Fruit fly (Drosophila melanogaster) whole organism, wandering third instar larva: ENCODE measurements around the gene eIF3a.

ENCODE experiments used
- CrebA ChIP-seq: fragments of 200-800 bp; sonication (Bioruptor generic); optimal IDR thresholded peaks from 2 replicates; lab custom pipeline; 2016; ENCODE audit warnings: missing biosample characterization, mild to moderate bottlenecking, missing genetic modification characterization, borderline replicate concordance
- Dif ChIP-seq: fragments of 200-275, 200-300 bp; sonication (Bioruptor generic); optimal IDR thresholded peaks from 2 replicates; lab custom pipeline; 2018; ENCODE audit warnings: missing biosample characterization, missing genetic modification characterization; ENCODE audit not compliant: partially characterized antibody
- GATAd ChIP-seq: sonication (Bioruptor generic); optimal IDR thresholded peaks from 2 replicates; lab custom pipeline; 2016; ENCODE audit warnings: missing biosample characterization, missing genetic modification characterization
- Hnf4 ChIP-seq: fragments of 200-800 bp; sonication (Bioruptor generic); optimal IDR thresholded peaks from 2 replicates; lab custom pipeline; 2016; ENCODE audit warnings: missing biosample characterization, mild to moderate bottlenecking, missing genetic modification characterization
- Hr78 ChIP-seq: fragments of >200 bp; optimal IDR thresholded peaks from 2 replicates; lab custom pipeline; 2017; ENCODE audit warnings: missing biosample characterization, missing genetic modification characterization
- Jra ChIP-seq: sonication (Bioruptor generic); optimal IDR thresholded peaks from 2 replicates; lab custom pipeline; 2016; ENCODE audit warnings: missing biosample characterization, missing genetic modification characterization
- Myc ChIP-seq: fragments of >200 bp; optimal IDR thresholded peaks from 2 replicates; lab custom pipeline; 2017
- Rel ChIP-seq, 2 experiments: fragments of 200-800 bp; sonication (Bioruptor generic) in 1 of 2; optimal IDR thresholded peaks; 2 replicates in 1 of 2; 3 replicates in 1 of 2; lab custom pipeline; 2016 to 2019; ENCODE audit warnings: mild to moderate bottlenecking in 2 of 2, missing biosample characterization in 2 of 2, missing genetic modification characterization in 2 of 2, moderate library complexity in 1 of 2
- Sp1 ChIP-seq: fragments of 200-800 bp; sonication (Bioruptor generic); optimal IDR thresholded peaks from 3 replicates; lab custom pipeline; 2019; ENCODE audit warnings: missing biosample characterization, mild to moderate bottlenecking, missing genetic modification characterization, moderate library complexity
- Vsx2 ChIP-seq: fragments of 200-300, 225-300 bp; sonication (Bioruptor generic); optimal IDR thresholded peaks from 2 replicates; lab custom pipeline; 2018; ENCODE audit warnings: missing biosample characterization, missing genetic modification characterization; ENCODE audit not compliant: partially characterized antibody
- br ChIP-seq: fragments of 200-800 bp; sonication (Bioruptor generic); optimal IDR thresholded peaks from 2 replicates; lab custom pipeline; 2016; ENCODE audit warnings: missing biosample characterization, missing genetic modification characterization
- foxo ChIP-seq, 2 experiments: fragments of 200-800 bp; sonication (Bioruptor generic); optimal IDR thresholded peaks; 2 replicates in 1 of 2; 3 replicates in 1 of 2; lab custom pipeline; 2016 to 2017; ENCODE audit warnings: missing biosample characterization in 2 of 2, missing genetic modification characterization in 2 of 2
- fru ChIP-seq: fragments of 200-800 bp; sonication (Bioruptor generic); optimal IDR thresholded peaks from 3 replicates; lab custom pipeline; 2016; ENCODE audit warnings: missing biosample characterization, mild to moderate bottlenecking, missing genetic modification characterization
- h ChIP-seq: fragments of 200-800 bp; sonication (Bioruptor generic); optimal IDR thresholded peaks from 3 replicates; lab custom pipeline; 2016; ENCODE audit warnings: missing biosample characterization, mild to moderate bottlenecking, missing genetic modification characterization
- jim ChIP-seq: fragments of 175-275, 200-325 bp; sonication (Bioruptor generic); optimal IDR thresholded peaks from 2 replicates; lab custom pipeline; 2016; ENCODE audit warnings: missing biosample characterization, mild to moderate bottlenecking, missing genetic modification characterization
- lola ChIP-seq: fragments of >200 bp; optimal IDR thresholded peaks from 2 replicates; lab custom pipeline; 2017; ENCODE audit warnings: missing biosample characterization, missing genetic modification characterization
- pan ChIP-seq: fragments of >200 bp; optimal IDR thresholded peaks from 2 replicates; lab custom pipeline; 2017
- sage ChIP-seq: fragments of 200-800 bp; sonication (Bioruptor generic); optimal IDR thresholded peaks from 2 replicates; lab custom pipeline; 2016; ENCODE audit warnings: missing biosample characterization, mild to moderate bottlenecking, missing genetic modification characterization
- usp ChIP-seq: fragments of >200 bp; optimal IDR thresholded peaks from 2 replicates; lab custom pipeline; 2017; ENCODE audit warnings: missing biosample characterization, missing genetic modification characterization

The eIF3a gene

dm6 chr3R:4382165-4382564 is 51.5 kb downstream of the eIF3a start:
- TF ChIP-seq CrebA (GFP tag; lab: Kevin White, UChicago) (no peak), sage (GFP tag; lab: Kevin White, UChicago) (no peak), Hr78 (GFP tag; lab: Kevin White, UChicago) (no peak), foxo (GFP tag; optimal IDR thresholded peaks at IDR 0.05; lab: Kevin White, UChicago) (no peak), Sp1 (GFP tag; lab: Kevin White, UChicago) (no peak), Vsx2 (GFP tag; lab: Kevin White, UChicago) (no peak), Rel (GFP tag; optimal IDR thresholded peaks at IDR 0.05; lab: Kevin White, UChicago) (no peak), Rel (tag; optimal IDR thresholded peaks at IDR 0.05; lab: Kevin White, UChicago) (no peak), pan (lab: Kevin White, UChicago) (no peak), Dif (GFP tag; lab: Kevin White, UChicago) (no peak), h (GFP tag; lab: Kevin White, UChicago) (no peak), GATAd (GFP tag; lab: Kevin White, UChicago) (no peak), lola (GFP tag; lab: Kevin White, UChicago) (no peak), Jra (GFP tag; lab: Kevin White, UChicago) (no peak), fru (GFP tag; lab: Kevin White, UChicago) (no peak), Hnf4 (GFP tag; lab: Kevin White, UChicago) (no peak), br (GFP tag; lab: Kevin White, UChicago) (no peak), usp (GFP tag; lab: Kevin White, UChicago) (no peak), Myc (lab: Kevin White, UChicago) (no peak)

- TF ChIP-seq Hnf4 (GFP tag; lab: Kevin White, UChicago) (peak; percentile 62), foxo (GFP tag; optimal IDR thresholded peaks at IDR 0.05; lab: Kevin White, UChicago) (no peak), Rel (GFP tag; optimal IDR thresholded peaks at IDR 0.05; lab: Kevin White, UChicago) (no peak), Rel (tag; optimal IDR thresholded peaks at IDR 0.05; lab: Kevin White, UChicago) (peak; percentile 10), h (GFP tag; lab: Kevin White, UChicago) (peak; percentile 26), jim (GFP tag; lab: Kevin White, UChicago) (no peak), usp (GFP tag; lab: Kevin White, UChicago) (no peak)
Observed at dm6 chr3R:4381079-4381919, 52.4 kb downstream of the eIF3a start, which contains the start of gene Cont. Gene Cont (plus strand): TSS chr3R:4381306.
